Worm (Caenorhabditis elegans): ENCODE results near the gene ins-17.

ins-17 gene

ce11 chrIII:4449893-4450579, 27.3 kb downstream of the ins-17 start, which contains the start of gene ceh-43 (continued):
- TF ChIP-seq lin-26 (GFP tag; IDR thresholded peaks at IDR 0.05) (peak; percentile 78), cebp-1 (GFP tag; IDR thresholded peaks at IDR 0.05) (no peak), cebp-1 (tag; optimal IDR thresholded peaks at IDR 0.05) (peak; percentile 19), egrh-3 (GFP tag; IDR thresholded peaks at IDR 0.05) (no peak), ztf-6 (GFP tag; IDR thresholded peaks at IDR 0.05) (no peak), F52B5.7 (tag; optimal IDR thresholded peaks at IDR 0.05) (no peak), fkh-3 (tag; optimal IDR thresholded peaks at IDR 0.05) (no peak), die-1 (tag; optimal IDR thresholded peaks at IDR 0.05) (peak; percentile 35), B0019.2 (GFP tag; conservative IDR thresholded peaks at IDR 0.05) (peak; percentile 57), zim-3 (tag; optimal IDR thresholded peaks at IDR 0.05) (no peak), mcd-1 (GFP tag; IDR thresholded peaks at IDR 0.05) (no peak), hmg-1.2 (GFP tag; IDR thresholded peaks at IDR 0.05) (peak; percentile 53), B0336.3 (GFP tag; IDR thresholded peaks at IDR 0.05) (no peak), ztf-18 (tag; optimal IDR thresholded peaks at IDR 0.05) (peak; percentile 36), cebp-2 (GFP tag; IDR thresholded peaks at IDR 0.05) (no peak), F22D6.2 (tag; optimal IDR thresholded peaks at IDR 0.05) (no peak), rpc-1 (optimal IDR thresholded peaks at IDR 0.05) (peak; percentile 64), rpc-1 (tag; optimal IDR thresholded peaks at IDR 0.05) (peak; percentile 79), attf-5 (GFP tag; optimal IDR thresholded peaks at IDR 0.05) (no peak), T07F8.4 (tag; optimal IDR thresholded peaks at IDR 0.05) (no peak), rec-8 (tag; optimal IDR thresholded peaks at IDR 0.05) (peak in 1 of 2 experiments; percentile 11), C17E4.6 (GFP tag; IDR thresholded peaks at IDR 0.05) (no peak), Y95B8A.8 (GFP tag; IDR thresholded peaks at IDR 0.05) (no peak), lsy-27 (tag; optimal IDR thresholded peaks at IDR 0.05; ENCODE audit: borderline replicate concordance, insufficient read depth) (no peak), ztf-22 (GFP tag; optimal IDR thresholded peaks at IDR 0.05) (no peak), bed-2 (GFP tag; IDR thresholded peaks at IDR 0.05) (no peak), attf-6 (GFP tag; IDR thresholded peaks at IDR 0.05) (no peak), D2030.7 (GFP tag; IDR thresholded peaks at IDR 0.05) (peak; percentile 60; the same call in 1 of the 2 replicates), hmg-20 (GFP tag; IDR thresholded peaks at IDR 0.05) (no peak), T26A5.8 (tag; optimal IDR thresholded peaks at IDR 0.05) (no peak), nhr-80 (tag; optimal IDR thresholded peaks at IDR 0.05) (no peak), ceh-58 (GFP tag; IDR thresholded peaks at IDR 0.05) (no peak), F57C9.4 (tag; optimal IDR thresholded peaks at IDR 0.05) (no peak), pha-4 (tag; optimal IDR thresholded peaks at IDR 0.05) (no peak), sea-2 (GFP tag; IDR thresholded peaks at IDR 0.05) (no peak), ceh-27 (GFP tag; optimal IDR thresholded peaks at IDR 0.05) (peak; percentile 13), rcor-1 (GFP tag; IDR thresholded peaks at IDR 0.05) (0 out of 2 replicates have a peak, but pooled peaks have one; percentile 8), lin-35 (GFP tag; optimal IDR thresholded peaks at IDR 0.05) (no peak), ceh-40 (GFP tag; IDR thresholded peaks at IDR 0.05) (no peak), Y53F4B.3 (GFP tag; IDR thresholded peaks at IDR 0.05) (no peak), Y53G8AR.9 (GFP tag; conservative IDR thresholded peaks at IDR 0.05) (no peak), sptf-2 (GFP tag; optimal IDR thresholded peaks at IDR 0.05) (no peak), mes-4 (tag; optimal IDR thresholded peaks at IDR 0.05) (no peak), hsf-1 (GFP tag; IDR thresholded peaks at IDR 0.05) (no peak), aptf-2 (GFP tag; conservative IDR thresholded peaks at IDR 0.05) (no peak), Y79H2A.3 (GFP tag; conservative IDR thresholded peaks at IDR 0.05) (no peak), Y56A3A.18 (GFP tag; IDR thresholded peaks at IDR 0.05) (no peak), athp-1 (tag; optimal IDR thresholded peaks at IDR 0.05) (no peak), C06A6.2 (GFP tag; conservative IDR thresholded peaks at IDR 0.05) (no peak)

All from whole organism, young adult.